Worm (Caenorhabditis elegans) whole organism, L4 larva: Measurements from ENCODE around the gene fbxb-52.

Source experiments
- hlh-30 ChIP-seq: sonication (generic microtip); optimal IDR thresholded peaks from 2 replicates; lab custom pipeline; 2017; ENCODE audit warnings: antibody characterized with exemption, mild to moderate bottlenecking, missing genetic modification characterization, missing compliant biosample characterization; ENCODE audit not compliant: insufficient read depth
- nhr-10 ChIP-seq: fragments of 150-350 bp; optimal IDR thresholded peaks from 2 replicates; lab custom pipeline; 2014; ENCODE audit warnings: missing biosample characterization, missing genetic modification characterization
- rbr-2 ChIP-seq: sonication (generic microtip); optimal IDR thresholded peaks from 2 replicates; lab custom pipeline; 2016; ENCODE audit warnings: missing genotype, missing genetic modification characterization, missing compliant biosample characterization
- tag-97 ChIP-seq: fragments of 200-800 bp; sonication (Bioruptor generic); IDR thresholded peaks from 2 replicates; pipeline ENCODE4 v1.3.6; 2022; ENCODE audit warnings: missing genetic modification characterization, missing compliant biosample characterization

ce11 chrII:1535931-1536330 is 14.5 kb downstream of the fbxb-52 start, which contains the start of gene fbxb-43:
- TF ChIP-seq tag-97 (GFP tag; lab: Robert Waterston, UW) (no peak), rbr-2 (tag; lab: Kevin White, UChicago) (no peak), nhr-10 (tag; lab: Kevin White, UChicago) (no peak), hlh-30 (no peak)
